Fruit fly (Drosophila melanogaster) Kc167 (cell line): ENCODE results near the gene gish.

Experiments
- Myc ChIP-seq: fragments of >200 bp; optimal IDR thresholded peaks from 2 replicates; lab custom pipeline; 2017; ENCODE audit warnings: missing external identifiers
- Sin3A ChIP-seq: fragments of >200 bp; optimal IDR thresholded peaks from 2 replicates; lab custom pipeline; 2018; ENCODE audit warnings: missing external identifiers
- h ChIP-seq: fragments of >200 bp; optimal IDR thresholded peaks from 3 replicates; lab custom pipeline; 2018; ENCODE audit warnings: missing external identifiers
- insv ChIP-seq: fragments of >200 bp; optimal IDR thresholded peaks from 3 replicates; lab custom pipeline; 2018; ENCODE audit warnings: missing external identifiers
- psq ChIP-seq: fragments of >200 bp; optimal IDR thresholded peaks from 2 replicates; lab custom pipeline; 2017; ENCODE audit warnings: missing external identifiers
- ttk ChIP-seq: sonication (Bioruptor generic); optimal IDR thresholded peaks from 2 replicates; lab custom pipeline; 2017; ENCODE audit warnings: missing external identifiers

gish gene

dm6 chr3R:16282080-16282690, 9.9 kb downstream of the gish start:
- TF ChIP-seq ttk (no peak), Sin3A (no peak), Myc (lab: Kevin White, UChicago) (no peak), insv (lab: Kevin White, UChicago) (no peak), psq (lab: Kevin White, UChicago) (no peak), h (lab: Kevin White, UChicago) (no peak)

- TF ChIP-seq Myc (lab: Kevin White, UChicago) = no peak
- TF ChIP-seq insv (lab: Kevin White, UChicago) = no peak
- TF ChIP-seq psq (lab: Kevin White, UChicago) = no peak
- no peak for TF ChIP-seq h (lab: Kevin White, UChicago)
- no peak for TF ChIP-seq ttk
- no peak for TF ChIP-seq Sin3A
Measured at dm6 chr3R:16284481-16284880, 12.2 kb downstream of the gish start.

dm6 chr3R:16284901-16285300, 12.6 kb downstream of the gish start:
- TF ChIP-seq ttk = no peak
- no peak for TF ChIP-seq Sin3A
- no peak for TF ChIP-seq Myc (lab: Kevin White, UChicago)
- no peak for TF ChIP-seq insv (lab: Kevin White, UChicago)
- no peak for TF ChIP-seq h (lab: Kevin White, UChicago)
- no peak for TF ChIP-seq psq (lab: Kevin White, UChicago)

dm6 chr3R:16285612-16286188, 13.4 kb downstream of the gish start:
- no peak for TF ChIP-seq h (lab: Kevin White, UChicago)
- TF ChIP-seq Myc (lab: Kevin White, UChicago) = no peak
- TF ChIP-seq Sin3A = no peak
- no peak for TF ChIP-seq insv (lab: Kevin White, UChicago)
- TF ChIP-seq ttk = no peak
- no peak for TF ChIP-seq psq (lab: Kevin White, UChicago)

- TF ChIP-seq insv (lab: Kevin White, UChicago) = no peak
- no peak for TF ChIP-seq Myc (lab: Kevin White, UChicago)
- TF ChIP-seq ttk = no peak
- no peak for TF ChIP-seq psq (lab: Kevin White, UChicago)
- no peak for TF ChIP-seq h (lab: Kevin White, UChicago)
- TF ChIP-seq Sin3A = no peak
Measured at dm6 chr3R:16287171-16287570, 14.9 kb downstream of the gish start.

- TF ChIP-seq Myc (lab: Kevin White, UChicago) = no peak
- TF ChIP-seq ttk = no peak
- TF ChIP-seq insv (lab: Kevin White, UChicago) = no peak
- no peak for TF ChIP-seq h (lab: Kevin White, UChicago)
- TF ChIP-seq Sin3A = no peak
- TF ChIP-seq psq (lab: Kevin White, UChicago) = no peak
Measured at dm6 chr3R:16287850-16288249, 15.6 kb downstream of the gish start.

dm6 chr3R:16288714-16289291, 16.6 kb downstream of the gish start:
- TF ChIP-seq h (lab: Kevin White, UChicago) (no peak), psq (lab: Kevin White, UChicago) (no peak), ttk (no peak), Myc (lab: Kevin White, UChicago) (no peak), insv (lab: Kevin White, UChicago) (no peak), Sin3A (no peak)

dm6 chr3R:16290242-16290824, 18.1 kb downstream of the gish start:
- no peak for TF ChIP-seq h (lab: Kevin White, UChicago)
- TF ChIP-seq Myc (lab: Kevin White, UChicago) = no peak
- TF ChIP-seq insv (lab: Kevin White, UChicago) = no peak
- no peak for TF ChIP-seq Sin3A
- no peak for TF ChIP-seq ttk
- TF ChIP-seq psq (lab: Kevin White, UChicago) = no peak

dm6 chr3R:16295513-16296123, 23.4 kb downstream of the gish start:
- TF ChIP-seq ttk (no peak), h (lab: Kevin White, UChicago) (no peak), Sin3A (no peak), insv (lab: Kevin White, UChicago) (no peak), psq (lab: Kevin White, UChicago) (no peak)

dm6 chr3R:16305185-16305989, 33.1 kb downstream of the gish start, which contains the start of gene Zip89B:
Gene Zip89B (plus strand): TSS chr3R:16305758.
- TF ChIP-seq h (lab: Kevin White, UChicago) (no peak), psq (lab: Kevin White, UChicago) (no peak), Myc (lab: Kevin White, UChicago) (no peak), insv (lab: Kevin White, UChicago) (no peak), Sin3A (no peak), ttk (no peak)

- no peak for TF ChIP-seq ttk
- no peak for TF ChIP-seq Sin3A
- TF ChIP-seq h (lab: Kevin White, UChicago) = no peak
- no peak for TF ChIP-seq insv (lab: Kevin White, UChicago)
- no peak for TF ChIP-seq Myc (lab: Kevin White, UChicago)
- TF ChIP-seq psq (lab: Kevin White, UChicago) = no peak
Measured at dm6 chr3R:16308057-16308456, 35.8 kb downstream of the gish start.
